Worm (Caenorhabditis elegans) whole organism, L3 larva: ENCODE measurements around the gene F54D5.5.

Experiments used
- ZK546.5 ChIP-seq: sonication (generic microtip); optimal IDR thresholded peaks from 2 replicates; lab custom pipeline; 2017; ENCODE audit warnings: missing biosample characterization, missing genetic modification characterization
- egl-27 ChIP-seq: sonication (generic microtip); optimal IDR thresholded peaks from 4 replicates; lab custom pipeline; 2017; ENCODE audit warnings: missing biosample characterization, missing genetic modification reagents, missing genetic modification characterization
- egl-5 ChIP-seq: fragments of 150-350 bp; optimal IDR thresholded peaks from 2 replicates; lab custom pipeline; 2017; ENCODE audit warnings: missing biosample characterization, missing genetic modification reagents, missing genetic modification characterization, inconsistent platforms
- lin-39 ChIP-seq: fragments of 150-350 bp; optimal IDR thresholded peaks from 2 replicates; lab custom pipeline; 2018; ENCODE audit warnings: missing biosample characterization, missing genetic modification reagents, missing genetic modification characterization
- nhr-11 ChIP-seq: fragments of 150-350 bp; optimal IDR thresholded peaks from 2 replicates; lab custom pipeline; 2014; ENCODE audit warnings: missing biosample characterization, missing genetic modification characterization
- nhr-23 ChIP-seq: fragments of 150-350 bp; optimal IDR thresholded peaks from 2 replicates; lab custom pipeline; 2014; ENCODE audit warnings: missing biosample characterization, missing genetic modification reagents, missing genetic modification characterization
- nhr-28 ChIP-seq: fragments of 150-350 bp; optimal IDR thresholded peaks from 2 replicates; lab custom pipeline; 2014; ENCODE audit warnings: missing biosample characterization, missing genetic modification characterization
- nhr-76 ChIP-seq: fragments of 150-350 bp; sonication (generic microtip); optimal IDR thresholded peaks from 5 replicates; lab custom pipeline; 2014; ENCODE audit warnings: missing biosample characterization, missing genetic modification characterization
- tbx-2 ChIP-seq: sonication (generic microtip); optimal IDR thresholded peaks from 2 replicates; lab custom pipeline; 2016; ENCODE audit warnings: mild to moderate bottlenecking, missing genetic modification characterization, missing compliant biosample characterization
- ztf-11 ChIP-seq: fragments of 150-350 bp; optimal IDR thresholded peaks from 2 replicates; lab custom pipeline; 2014; ENCODE audit warnings: missing biosample characterization, missing genetic modification characterization
- ztf-4 ChIP-seq: fragments of 150-350 bp; optimal IDR thresholded peaks from 2 replicates; lab custom pipeline; 2014; ENCODE audit warnings: missing biosample characterization, missing genetic modification characterization

ce11 chrII:11545299-11545951 is 21.4 kb downstream of the F54D5.5 start, which contains the start of gene dnj-13:
- no peak for TF ChIP-seq egl-5 (tag; lab: Kevin White, UChicago)
- peak; percentile 91 for TF ChIP-seq egl-27 (tag; lab: Kevin White, UChicago)
- TF ChIP-seq tbx-2: peak; percentile 84
- TF ChIP-seq nhr-76: peak; percentile 45
- peak; percentile 71 for TF ChIP-seq lin-39
- TF ChIP-seq ZK546.5 (tag; lab: Kevin White, UChicago): peak; percentile 19
- TF ChIP-seq ztf-11 (tag; lab: Kevin White, UChicago): no peak
- peak; percentile 98 for TF ChIP-seq nhr-23 (tag; lab: Kevin White, UChicago)
- TF ChIP-seq nhr-11 (tag; lab: Kevin White, UChicago): peak; percentile 49
- TF ChIP-seq nhr-28 (tag; lab: Kevin White, UChicago): no peak
- TF ChIP-seq ztf-4 (tag; lab: Kevin White, UChicago): peak; percentile 72
